Fruit fly (Drosophila melanogaster) whole organism, embryonic: ENCODE measurements around the gene Usp8.

Experiments used
- CG10274 ChIP-seq: fragments of 200-800 bp; sonication (Bioruptor generic); optimal IDR thresholded peaks from 3 replicates; lab custom pipeline; 2017; ENCODE audit warnings: missing biosample characterization, mild to moderate bottlenecking, missing genetic modification characterization
- CG11560 ChIP-seq: fragments of 200-800 bp; sonication (Bioruptor generic); IDR thresholded peaks from 3 replicates; pipeline ENCODE4 v1.3.6; 2022; ENCODE audit warnings: missing biosample characterization, missing genetic modification characterization
- CG12155 ChIP-seq: fragments of 200-800 bp; sonication (Bioruptor generic); optimal IDR thresholded peaks from 3 replicates; lab custom pipeline; 2016; ENCODE audit warnings: missing biosample characterization, missing genetic modification characterization
- CG12769 ChIP-seq: fragments of 200-800 bp; sonication (Bioruptor generic); optimal IDR thresholded peaks from 2 replicates; lab custom pipeline; 2019; ENCODE audit warnings: missing biosample characterization, mild to moderate bottlenecking, missing genetic modification characterization, moderate library complexity
- CG13894 ChIP-seq: fragments of 200-800 bp; sonication (Bioruptor generic); optimal IDR thresholded peaks from 3 replicates; lab custom pipeline; 2018; ENCODE audit warnings: missing biosample characterization, mild to moderate bottlenecking, missing genetic modification characterization, moderate library complexity
- CG2116 ChIP-seq: fragments of 200-800 bp; sonication (Bioruptor generic); optimal IDR thresholded peaks from 3 replicates; lab custom pipeline; 2018; ENCODE audit warnings: missing biosample characterization, mild to moderate bottlenecking, missing genetic modification characterization
- CG2199 ChIP-seq: fragments of 200-800 bp; sonication (Bioruptor generic); IDR thresholded peaks from 3 replicates; pipeline ENCODE4 v1.3.6; 2022; ENCODE audit warnings: missing biosample characterization, missing genetic modification characterization
- CG30020 ChIP-seq: fragments of 200-800 bp; optimal IDR thresholded peaks from 2 replicates; lab custom pipeline; 2019; ENCODE audit warnings: missing biosample characterization, mild to moderate bottlenecking, missing genetic modification characterization, moderate library complexity
- CG3065 ChIP-seq: fragments of 200-800 bp; sonication (Bioruptor generic); optimal IDR thresholded peaks from 2 replicates; lab custom pipeline; 2016; ENCODE audit warnings: missing biosample characterization, missing genetic modification characterization
- CG32767 ChIP-seq: fragments of 200-800 bp; sonication (Bioruptor generic); IDR thresholded peaks from 2 replicates; pipeline ENCODE4 v1.3.6; 2022; ENCODE audit warnings: missing biosample characterization, missing genetic modification characterization
- CG3407 ChIP-seq: fragments of 200-800 bp; sonication (Bioruptor generic); optimal IDR thresholded peaks from 2 replicates; lab custom pipeline; 2018; ENCODE audit warnings: missing biosample characterization, mild to moderate bottlenecking, missing genetic modification characterization
- CG3838 ChIP-seq: fragments of 200-800 bp; sonication (Bioruptor generic); optimal IDR thresholded peaks from 3 replicates; lab custom pipeline; 2016; ENCODE audit warnings: missing biosample characterization, missing genetic modification characterization
- CG3847 ChIP-seq: fragments of 200-800 bp; sonication (Bioruptor generic); IDR thresholded peaks from 2 replicates; pipeline ENCODE4 v1.3.6; 2022; ENCODE audit warnings: missing biosample characterization, missing genetic modification characterization
- CG4730 ChIP-seq: fragments of 200-800 bp; sonication (Bioruptor generic); IDR thresholded peaks from 2 replicates; pipeline ENCODE4 v1.3.6; 2022; ENCODE audit warnings: missing biosample characterization, missing genetic modification characterization
- CG6175 ChIP-seq: fragments of 200-800 bp; sonication (Bioruptor generic); IDR thresholded peaks from 3 replicates; pipeline ENCODE4 v1.3.6; 2022; ENCODE audit warnings: missing biosample characterization, missing genetic modification characterization
- CG6854 ChIP-seq: fragments of 200-800 bp; sonication (Bioruptor generic); optimal IDR thresholded peaks from 3 replicates; lab custom pipeline; 2017; ENCODE audit warnings: missing biosample characterization, mild to moderate bottlenecking, missing genetic modification characterization
- CG8388 ChIP-seq: fragments of 200-800 bp; sonication (Bioruptor generic); optimal IDR thresholded peaks from 2 replicates; lab custom pipeline; 2019; ENCODE audit warnings: missing biosample characterization, mild to moderate bottlenecking, missing genetic modification characterization, moderate library complexity
- CG9215 ChIP-seq: fragments of 200-800 bp; sonication (Bioruptor generic); IDR thresholded peaks from 2 replicates; pipeline ENCODE4 v1.3.6; 2022; ENCODE audit warnings: missing biosample characterization, missing genetic modification characterization
- CkIIα-i1 ChIP-seq: fragments of 200-800 bp; sonication (Bioruptor generic); IDR thresholded peaks from 2 replicates; pipeline ENCODE4 v1.3.6; 2022; ENCODE audit warnings: missing biosample characterization, missing genetic modification characterization
- D ChIP-seq, 2 experiments: fragments of 200-800 bp in 1 of 2; fragments of >200 bp in 1 of 2; sonication (Bioruptor generic) in 1 of 2; optimal IDR thresholded peaks; 2 replicates in 1 of 2; 3 replicates in 1 of 2; lab custom pipeline; 2017; ENCODE audit warnings: mild to moderate bottlenecking in 1 of 2, missing biosample characterization in 1 of 2, missing genetic modification characterization in 1 of 2, missing genetic modification reagents in 1 of 2
- D19B ChIP-seq: fragments of 200-800 bp; sonication (Bioruptor generic); optimal IDR thresholded peaks from 2 replicates; lab custom pipeline; 2017; ENCODE audit warnings: missing biosample characterization, mild to moderate bottlenecking, missing genetic modification characterization
- Dek ChIP-seq: fragments of 200-800 bp; sonication (Bioruptor generic); optimal IDR thresholded peaks from 3 replicates; lab custom pipeline; 2019; ENCODE audit warnings: missing biosample characterization, mild to moderate bottlenecking, missing genetic modification characterization, moderate library complexity
- Dip3 ChIP-seq: fragments of 200-800 bp; sonication (Bioruptor generic); optimal IDR thresholded peaks from 3 replicates; lab custom pipeline; 2016; ENCODE audit warnings: missing biosample characterization, missing genetic modification characterization
- E2f1 ChIP-seq: fragments of 200-800 bp; sonication (Bioruptor generic); IDR thresholded peaks from 2 replicates; pipeline ENCODE4 v1.3.6; 2022; ENCODE audit warnings: missing biosample characterization, missing genetic modification characterization
- E2f2 ChIP-seq: fragments of 200-800 bp; sonication (Bioruptor generic); IDR thresholded peaks from 2 replicates; pipeline ENCODE4 v1.3.6; 2022; ENCODE audit warnings: missing biosample characterization, missing genetic modification characterization
- GATAe ChIP-seq: fragments of 200-800 bp; sonication (Bioruptor generic); conservative IDR thresholded peaks from 2 replicates; pipeline ENCODE4 v1.3.6; 2022; ENCODE audit warnings: missing biosample characterization, missing genetic modification characterization
- Gsc ChIP-seq: fragments of 200-800 bp; sonication (Bioruptor generic); IDR thresholded peaks from 2 replicates; pipeline ENCODE4 v1.3.6; 2022; ENCODE audit warnings: missing biosample characterization, missing genetic modification characterization
- HLH54F ChIP-seq: fragments of 200-800 bp; sonication (Bioruptor generic); optimal IDR thresholded peaks from 3 replicates; lab custom pipeline; 2016; ENCODE audit warnings: missing biosample characterization, missing genetic modification characterization
- Hand ChIP-seq: fragments of 200-800 bp; sonication (Bioruptor generic); optimal IDR thresholded peaks from 2 replicates; lab custom pipeline; 2017; ENCODE audit warnings: mild to moderate bottlenecking, missing biosample characterization, missing genetic modification reagents, missing genetic modification characterization
- HmgZ ChIP-seq: fragments of 200-800 bp; sonication (Bioruptor generic); optimal IDR thresholded peaks from 2 replicates; lab custom pipeline; 2018; ENCODE audit warnings: missing biosample characterization, mild to moderate bottlenecking, missing genetic modification characterization
- Hmr ChIP-seq: fragments of 200-800 bp; sonication (Bioruptor generic); optimal IDR thresholded peaks from 3 replicates; lab custom pipeline; 2017; ENCODE audit warnings: mild to moderate bottlenecking, missing biosample characterization, missing genetic modification reagents, missing genetic modification characterization
- Hr51 ChIP-seq, 2 experiments: fragments of 200-800 bp; sonication (Bioruptor generic); optimal IDR thresholded peaks; 2 replicates in 1 of 2; 3 replicates in 1 of 2; lab custom pipeline; 2016 to 2018; ENCODE audit warnings: missing biosample characterization in 2 of 2, missing genetic modification characterization in 2 of 2, mild to moderate bottlenecking in 1 of 2, moderate library complexity in 1 of 2
- Max ChIP-seq: fragments of 200-800 bp; sonication (Bioruptor generic); optimal IDR thresholded peaks from 2 replicates; lab custom pipeline; 2016; ENCODE audit warnings: missing biosample characterization, mild to moderate bottlenecking, missing genetic modification characterization
- Rx ChIP-seq: fragments of 200-800 bp; sonication (Bioruptor generic); IDR thresholded peaks from 2 replicates; pipeline ENCODE4 v1.3.6; 2022; ENCODE audit warnings: missing biosample characterization, missing genetic modification characterization
- bowl ChIP-seq: fragments of 200-800 bp; sonication (Bioruptor generic); IDR thresholded peaks from 2 replicates; pipeline ENCODE4 v1.3.6; 2022; ENCODE audit warnings: missing biosample characterization, missing genetic modification characterization
- chinmo ChIP-seq: fragments of 200-800 bp; sonication (Bioruptor generic); IDR thresholded peaks from 4 replicates; pipeline ENCODE4 v1.3.6; 2022; ENCODE audit warnings: missing biosample characterization, missing genetic modification characterization; ENCODE audit not compliant: partially characterized antibody
- dimm ChIP-seq: fragments of 200-800 bp; sonication (Bioruptor generic); IDR thresholded peaks from 2 replicates; pipeline ENCODE4 v1.3.6; 2022; ENCODE audit warnings: missing biosample characterization, missing genetic modification characterization
- ems ChIP-seq: fragments of 200-800 bp; sonication (Bioruptor generic); optimal IDR thresholded peaks from 3 replicates; lab custom pipeline; 2016; ENCODE audit warnings: missing biosample characterization, missing genetic modification characterization
- esg ChIP-seq: fragments of 200-800 bp; sonication (Bioruptor generic); conservative IDR thresholded peaks from 2 replicates; pipeline ENCODE4 v1.3.6; 2022; ENCODE audit warnings: missing biosample characterization, missing genetic modification characterization
- fd3F ChIP-seq: fragments of 200-800 bp; sonication (Bioruptor generic); optimal IDR thresholded peaks from 2 replicates; lab custom pipeline; 2018; ENCODE audit warnings: missing biosample characterization, mild to moderate bottlenecking, missing genetic modification characterization, moderate library complexity
- ham ChIP-seq: fragments of 200-800 bp; sonication (Bioruptor generic); IDR thresholded peaks from 2 replicates; pipeline ENCODE4 v1.3.6; 2022; ENCODE audit warnings: missing biosample characterization, missing genetic modification characterization
- ind ChIP-seq: fragments of 200-800 bp; sonication (Bioruptor generic); optimal IDR thresholded peaks from 3 replicates; lab custom pipeline; 2016; ENCODE audit warnings: missing biosample characterization, missing genetic modification characterization
- lov ChIP-seq, 2 experiments: fragments of 200-800 bp in 1 of 2; fragments of >200 bp in 1 of 2; sonication (Bioruptor generic) in 1 of 2; IDR thresholded peaks in 1 of 2; optimal IDR thresholded peaks in 1 of 2; 2 replicates in 1 of 2; 3 replicates in 1 of 2; pipeline versions ENCODE4 v1.3.6 to Lab custom; 2017 to 2022; ENCODE audit warnings: missing biosample characterization in 1 of 2, missing genetic modification characterization in 1 of 2
- mld ChIP-seq: fragments of 200-800 bp; sonication (Bioruptor generic); IDR thresholded peaks from 3 replicates; pipeline ENCODE4 v1.3.6; 2022; ENCODE audit warnings: missing biosample characterization, missing genetic modification characterization; ENCODE audit not compliant: partially characterized antibody
- pan ChIP-seq, 4 experiments: fragments of >200 bp in 3 of 4; fragments of 200-800 bp in 1 of 4; sonication (Bioruptor generic) in 1 of 4; optimal IDR thresholded peaks in 3 of 4; IDR thresholded peaks in 1 of 4; 2 replicates each; pipeline versions ENCODE4 v1.3.6 to Lab custom; 2017 to 2022; ENCODE audit warnings: missing biosample characterization in 2 of 4, missing genetic modification characterization in 2 of 4, mixed read lengths in 1 of 4
- sc ChIP-seq, 3 experiments: fragments of >200 bp in 2 of 3; fragments of 200-800 bp in 1 of 3; sonication (Bioruptor generic) in 1 of 3; optimal IDR thresholded peaks; 2 replicates in 2 of 3; 3 replicates in 1 of 3; lab custom pipeline; 2017; ENCODE audit warnings: mild to moderate bottlenecking in 1 of 3, missing biosample characterization in 1 of 3, missing genetic modification characterization in 1 of 3, missing genetic modification reagents in 1 of 3
- tgo ChIP-seq: fragments of 200-800 bp; sonication (Bioruptor generic); IDR thresholded peaks from 3 replicates; pipeline ENCODE4 v1.3.6; 2022; ENCODE audit warnings: missing biosample characterization, missing genetic modification characterization
- toy ChIP-seq: fragments of 200-800 bp; sonication (Bioruptor generic); IDR thresholded peaks from 2 replicates; pipeline ENCODE4 v1.3.6; 2022; ENCODE audit warnings: missing biosample characterization, missing genetic modification characterization
- zen2 ChIP-seq: fragments of 200-800 bp; sonication (Bioruptor generic); IDR thresholded peaks from 3 replicates; pipeline ENCODE4 v1.3.6; 2022; ENCODE audit warnings: missing biosample characterization, missing genetic modification characterization; ENCODE audit not compliant: partially characterized antibody
- zfh2 ChIP-seq: fragments of 200-800 bp; sonication (Bioruptor generic); optimal IDR thresholded peaks from 2 replicates; lab custom pipeline; 2016; ENCODE audit warnings: missing biosample characterization, missing genetic modification characterization

The Usp8 gene

dm6 chr3R:21118784-21119183 is 15.3 kb upstream of the Usp8 start, which contains the start of gene Bdbt (continued):
- TF ChIP-seq pan (optimal IDR thresholded peaks at IDR 0.05; lab: Kevin White, UChicago), result no peak
- no peak for TF ChIP-seq pan (GFP tag; optimal IDR thresholded peaks at IDR 0.05 in 1 of 2, IDR thresholded peaks at IDR 0.05 in 1 of 2)
- peak; percentile 62 for TF ChIP-seq zfh2
- TF ChIP-seq esg, result no peak
- no peak for TF ChIP-seq Rx (GFP tag; lab: Robert Waterston, UW)
- no peak for TF ChIP-seq E2f1 (GFP tag; lab: Robert Waterston, UW)
- TF ChIP-seq CG3407 (GFP tag; lab: Kevin White, UChicago), result no peak
- TF ChIP-seq D19B (GFP tag; lab: Kevin White, UChicago), result peak; percentile 94
- TF ChIP-seq CG32767 (GFP tag; lab: Robert Waterston, UW), result no peak
- peak; percentile 83 for TF ChIP-seq mld (GFP tag; lab: Robert Waterston, UW)
- peak; percentile 90 for TF ChIP-seq chinmo (GFP tag; lab: Robert Waterston, UW)
- no peak for TF ChIP-seq CG2199 (GFP tag; lab: Robert Waterston, UW)
- no peak for TF ChIP-seq CG9215 (GFP tag; lab: Robert Waterston, UW)
- no peak for TF ChIP-seq Hr51 (GFP tag; optimal IDR thresholded peaks at IDR 0.05; lab: Kevin White, UChicago)
- TF ChIP-seq toy, result no peak
- TF ChIP-seq sc (optimal IDR thresholded peaks at IDR 0.05; lab: Kevin White, UChicago), result no peak
- no peak for TF ChIP-seq sc (GFP tag; optimal IDR thresholded peaks at IDR 0.05; lab: Kevin White, UChicago)
- TF ChIP-seq CG3065 (GFP tag; lab: Kevin White, UChicago), result no peak
- peak; percentile 35 for TF ChIP-seq HLH54F (GFP tag; lab: Kevin White, UChicago)
- TF ChIP-seq Gsc (GFP tag; lab: Robert Waterston, UW), result no peak
- no peak for TF ChIP-seq CG8388 (GFP tag; lab: Kevin White, UChicago)
- no peak for TF ChIP-seq CG4730 (GFP tag; lab: Robert Waterston, UW)
- no peak for TF ChIP-seq CkIIα-i1 (GFP tag; lab: Robert Waterston, UW)
- TF ChIP-seq CG6175 (GFP tag; lab: Robert Waterston, UW), result no peak
- TF ChIP-seq lov (optimal IDR thresholded peaks at IDR 0.05; lab: Kevin White, UChicago), result no peak
- TF ChIP-seq lov (GFP tag; IDR thresholded peaks at IDR 0.05; lab: Robert Waterston, UW), result no peak
- TF ChIP-seq CG2116 (GFP tag; lab: Kevin White, UChicago), result no peak
- TF ChIP-seq dimm (GFP tag; lab: Robert Waterston, UW), result no peak
- TF ChIP-seq Dek (tag; lab: Kevin White, UChicago), result no peak
- TF ChIP-seq CG3847 (GFP tag; lab: Robert Waterston, UW), result peak; percentile 52
- TF ChIP-seq CG30020 (tag; lab: Kevin White, UChicago), result peak; percentile 68
- TF ChIP-seq ham (GFP tag; lab: Robert Waterston, UW), result no peak
- no peak for TF ChIP-seq fd3F (GFP tag; lab: Kevin White, UChicago)
- no peak for TF ChIP-seq GATAe
- no peak for TF ChIP-seq Hand
- no peak for TF ChIP-seq Hmr (GFP tag; lab: Kevin White, UChicago)
- peak; percentile 73 for TF ChIP-seq HmgZ
- TF ChIP-seq ind (GFP tag; lab: Kevin White, UChicago), result peak; percentile 41
- TF ChIP-seq CG12155 (GFP tag; lab: Kevin White, UChicago), result peak; percentile 21
- TF ChIP-seq CG13894 (tag; lab: Kevin White, UChicago), result no peak
- TF ChIP-seq CG11560 (tag; lab: Robert Waterston, UW), result no peak
- TF ChIP-seq CG6854 (GFP tag; lab: Kevin White, UChicago), result no peak
- peak; percentile 40 for TF ChIP-seq E2f2 (GFP tag; lab: Robert Waterston, UW)
- peak; percentile 55 for TF ChIP-seq Dip3 (GFP tag; lab: Kevin White, UChicago)
- peak; percentile 62 for TF ChIP-seq Max
- no peak for TF ChIP-seq CG3838 (GFP tag; lab: Kevin White, UChicago)
- TF ChIP-seq zen2 (GFP tag; lab: Robert Waterston, UW), result peak; percentile 63
- peak; percentile 35 for TF ChIP-seq ems
- no peak for TF ChIP-seq tgo
- no peak for TF ChIP-seq D (optimal IDR thresholded peaks at IDR 0.05; lab: Kevin White, UChicago)
- TF ChIP-seq D (GFP tag; optimal IDR thresholded peaks at IDR 0.05; lab: Kevin White, UChicago), result no peak
- no peak for TF ChIP-seq CG10274 (GFP tag; lab: Kevin White, UChicago)
- TF ChIP-seq CG12769 (tag; lab: Kevin White, UChicago), result no peak
- TF ChIP-seq bowl (GFP tag; lab: Robert Waterston, UW), result no peak
